Worm (Caenorhabditis elegans): Measurements from ENCODE around the gene srv-34.

- TF ChIP-seq snpc-4 (GFP tag; optimal IDR thresholded peaks at IDR 0.05) (no peak), snpc-4 (tag; optimal IDR thresholded peaks at IDR 0.05) (no peak), rec-8 (tag; optimal IDR thresholded peaks at IDR 0.05) (no peak), ceh-100 (GFP tag; IDR thresholded peaks at IDR 0.05) (no peak), bed-1 (GFP tag; IDR thresholded peaks at IDR 0.05) (no peak), dpff-1 (tag; optimal IDR thresholded peaks at IDR 0.05) (no peak)
Observed at ce11 chrV:16395739-16396138, 21.2 kb upstream of the srv-34 start, which contains the start of gene F13A7.12.
